Fruit fly (Drosophila melanogaster) whole organism, embryonic: ENCODE data around the gene Tim17b1.

ENCODE experiments used
- B-H2 ChIP-seq: fragments of 200-800 bp; sonication (Bioruptor generic); optimal IDR thresholded peaks from 2 replicates; lab custom pipeline; 2018; ENCODE audit warnings: missing biosample characterization, mild to moderate bottlenecking, missing genetic modification characterization
- CG10147 ChIP-seq: fragments of 200-800 bp; sonication (Bioruptor generic); optimal IDR thresholded peaks from 2 replicates; lab custom pipeline; 2019; ENCODE audit warnings: missing biosample characterization, mild to moderate bottlenecking, missing genetic modification characterization, moderate library complexity
- CG1024 ChIP-seq: fragments of 200-800 bp; sonication (Bioruptor generic); IDR thresholded peaks from 2 replicates; pipeline ENCODE4 v1.3.6; 2022; ENCODE audit warnings: missing biosample characterization, missing genetic modification characterization
- CG10431 ChIP-seq: fragments of 200-800 bp; sonication (Bioruptor generic); optimal IDR thresholded peaks from 3 replicates; lab custom pipeline; 2018; ENCODE audit warnings: missing biosample characterization, mild to moderate bottlenecking, missing genetic modification characterization
- CG12942 ChIP-seq: fragments of 200-800 bp; sonication (Bioruptor generic); optimal IDR thresholded peaks from 3 replicates; lab custom pipeline; 2016; ENCODE audit warnings: missing biosample characterization, missing genetic modification characterization
- CG13123 ChIP-seq: fragments of 200-800 bp; sonication (Bioruptor generic); optimal IDR thresholded peaks from 2 replicates; lab custom pipeline; 2016; ENCODE audit warnings: missing biosample characterization, missing genetic modification characterization
- CG14014 ChIP-seq: fragments of 200-800 bp; sonication (Bioruptor generic); IDR thresholded peaks from 2 replicates; pipeline ENCODE4 v1.3.6; 2022; ENCODE audit warnings: missing biosample characterization, missing genetic modification characterization
- CG15514 ChIP-seq: fragments of 200-800 bp; sonication (Bioruptor generic); optimal IDR thresholded peaks from 3 replicates; lab custom pipeline; 2017; ENCODE audit warnings: missing biosample characterization, missing genetic modification characterization, mild to moderate bottlenecking, moderate library complexity, missing genetic modification reagents
- CG15696 ChIP-seq: fragments of 200-800 bp; sonication (Bioruptor generic); optimal IDR thresholded peaks from 2 replicates; lab custom pipeline; 2019; ENCODE audit warnings: missing biosample characterization, mild to moderate bottlenecking, missing genetic modification characterization, moderate library complexity
- CG17829 ChIP-seq: fragments of 200-800 bp; optimal IDR thresholded peaks from 2 replicates; lab custom pipeline; 2019; ENCODE audit warnings: missing biosample characterization, mild to moderate bottlenecking, missing genetic modification characterization, moderate library complexity
- CG2199 ChIP-seq: fragments of 200-800 bp; sonication (Bioruptor generic); IDR thresholded peaks from 3 replicates; pipeline ENCODE4 v1.3.6; 2022; ENCODE audit warnings: missing biosample characterization, missing genetic modification characterization
- CG34376 ChIP-seq: fragments of 200-800 bp; sonication (Bioruptor generic); optimal IDR thresholded peaks from 2 replicates; lab custom pipeline; 2018; ENCODE audit warnings: missing biosample characterization, mild to moderate bottlenecking, missing genetic modification characterization
- CG4404 ChIP-seq: fragments of 200-800 bp; sonication (Bioruptor generic); IDR thresholded peaks from 2 replicates; pipeline ENCODE4 v1.3.6; 2022; ENCODE audit warnings: missing biosample characterization, missing genetic modification characterization
- CG7786 ChIP-seq: fragments of 200-800 bp; sonication (Bioruptor generic); optimal IDR thresholded peaks from 2 replicates; lab custom pipeline; 2016; ENCODE audit warnings: missing biosample characterization, missing genetic modification characterization
- CG8281 ChIP-seq: fragments of 200-800 bp; sonication (Bioruptor generic); optimal IDR thresholded peaks from 2 replicates; lab custom pipeline; 2018; ENCODE audit warnings: missing biosample characterization, mild to moderate bottlenecking, missing genetic modification characterization, moderate library complexity
- CG9876 ChIP-seq: fragments of 200-800 bp; sonication (Bioruptor generic); optimal IDR thresholded peaks from 2 replicates; lab custom pipeline; 2016; ENCODE audit warnings: missing biosample characterization, missing genetic modification characterization
- D ChIP-seq, 2 experiments: fragments of 200-800 bp in 1 of 2; fragments of >200 bp in 1 of 2; sonication (Bioruptor generic) in 1 of 2; optimal IDR thresholded peaks; 2 replicates in 1 of 2; 3 replicates in 1 of 2; lab custom pipeline; 2017; ENCODE audit warnings: mild to moderate bottlenecking in 1 of 2, missing biosample characterization in 1 of 2, missing genetic modification characterization in 1 of 2, missing genetic modification reagents in 1 of 2
- Doc3 ChIP-seq: fragments of 200-800 bp; sonication (Bioruptor generic); IDR thresholded peaks from 3 replicates; pipeline ENCODE4 v1.3.6; 2022; ENCODE audit warnings: missing biosample characterization, missing genetic modification characterization; ENCODE audit not compliant: partially characterized antibody
- Eip74EF ChIP-seq, 2 experiments: fragments of 200-800 bp in 1 of 2; fragments of >200 bp in 1 of 2; sonication (Bioruptor generic) in 1 of 2; optimal IDR thresholded peaks; 2 replicates each; lab custom pipeline; 2017 to 2019; ENCODE audit warnings: missing biosample characterization in 2 of 2, missing genetic modification characterization in 2 of 2, mild to moderate bottlenecking in 1 of 2, moderate library complexity in 1 of 2
- Fer2 ChIP-seq: fragments of 200-800 bp; sonication (Bioruptor generic); optimal IDR thresholded peaks from 2 replicates; lab custom pipeline; 2018; ENCODE audit warnings: missing biosample characterization, mild to moderate bottlenecking, missing genetic modification characterization, moderate library complexity
- GATAe ChIP-seq: fragments of 200-800 bp; sonication (Bioruptor generic); conservative IDR thresholded peaks from 2 replicates; pipeline ENCODE4 v1.3.6; 2022; ENCODE audit warnings: missing biosample characterization, missing genetic modification characterization
- Hand ChIP-seq: fragments of 200-800 bp; sonication (Bioruptor generic); optimal IDR thresholded peaks from 2 replicates; lab custom pipeline; 2017; ENCODE audit warnings: mild to moderate bottlenecking, missing biosample characterization, missing genetic modification reagents, missing genetic modification characterization
- Hmx ChIP-seq: fragments of 200-800 bp; sonication (Bioruptor generic); optimal IDR thresholded peaks from 2 replicates; lab custom pipeline; 2016; ENCODE audit warnings: missing biosample characterization, missing genetic modification characterization
- Hr3 ChIP-seq: fragments of 200-800 bp; sonication (Bioruptor generic); optimal IDR thresholded peaks from 3 replicates; lab custom pipeline; 2016; ENCODE audit warnings: missing biosample characterization, missing genetic modification characterization
- MBD-R2 ChIP-seq: fragments of 200-800 bp; sonication (Bioruptor generic); IDR thresholded peaks from 2 replicates; pipeline ENCODE4 v1.3.6; 2022; ENCODE audit warnings: missing biosample characterization, missing genetic modification characterization
- ash1 ChIP-seq: fragments of 200-800 bp; sonication (Bioruptor generic); optimal IDR thresholded peaks from 2 replicates; lab custom pipeline; 2018; ENCODE audit warnings: missing biosample characterization, mild to moderate bottlenecking, missing genetic modification characterization
- caup ChIP-seq: fragments of 200-800 bp; sonication (Bioruptor generic); optimal IDR thresholded peaks from 3 replicates; lab custom pipeline; 2017; ENCODE audit warnings: missing biosample characterization, mild to moderate bottlenecking, missing genetic modification characterization, moderate library complexity; ENCODE audit not compliant: severe bottlenecking
- cg ChIP-seq: fragments of 200-800 bp; sonication (Bioruptor generic); optimal IDR thresholded peaks from 3 replicates; lab custom pipeline; 2019; ENCODE audit warnings: missing biosample characterization, mild to moderate bottlenecking, missing genetic modification characterization, moderate library complexity
- ci ChIP-seq: fragments of 200-800 bp; sonication (Bioruptor generic); IDR thresholded peaks from 3 replicates; pipeline ENCODE4 v1.3.6; 2022; ENCODE audit warnings: missing biosample characterization, missing genetic modification characterization
- dm ChIP-seq: fragments of 200-800 bp; sonication (Bioruptor generic); optimal IDR thresholded peaks from 3 replicates; lab custom pipeline; 2016; ENCODE audit warnings: missing biosample characterization, missing genetic modification characterization
- gcm2 ChIP-seq: fragments of 200-800 bp; sonication (Bioruptor generic); optimal IDR thresholded peaks from 2 replicates; lab custom pipeline; 2016; ENCODE audit warnings: missing biosample characterization, missing genetic modification characterization
- gsb-n ChIP-seq: fragments of 200-800 bp; sonication (Bioruptor generic); optimal IDR thresholded peaks from 3 replicates; lab custom pipeline; 2018; ENCODE audit warnings: missing biosample characterization, mild to moderate bottlenecking, missing genetic modification characterization
- hb ChIP-seq: fragments of 200-800 bp; sonication (Bioruptor generic); IDR thresholded peaks from 3 replicates; pipeline ENCODE4 v1.3.6; 2022; ENCODE audit warnings: missing biosample characterization, missing genetic modification characterization; ENCODE audit not compliant: partially characterized antibody
- her ChIP-seq: fragments of 200-800 bp; sonication (Bioruptor generic); optimal IDR thresholded peaks from 2 replicates; lab custom pipeline; 2016; ENCODE audit warnings: missing biosample characterization, missing genetic modification characterization
- hkb ChIP-seq, 2 experiments: fragments of 200-800 bp in 1 of 2; fragments of >200 bp in 1 of 2; sonication (Bioruptor generic) in 1 of 2; IDR thresholded peaks in 1 of 2; optimal IDR thresholded peaks in 1 of 2; 2 replicates each; pipeline versions ENCODE4 v1.3.6 to Lab custom; 2017 to 2022; ENCODE audit warnings: missing biosample characterization in 1 of 2, missing genetic modification characterization in 1 of 2
- ind ChIP-seq: fragments of 200-800 bp; sonication (Bioruptor generic); optimal IDR thresholded peaks from 3 replicates; lab custom pipeline; 2016; ENCODE audit warnings: missing biosample characterization, missing genetic modification characterization
- knrl ChIP-seq: fragments of 200-800 bp; sonication (Bioruptor generic); IDR thresholded peaks from 3 replicates; pipeline ENCODE4 v1.3.6; 2022; ENCODE audit warnings: missing biosample characterization, missing genetic modification characterization; ENCODE audit not compliant: partially characterized antibody
- mirr ChIP-seq: fragments of 200-800 bp; sonication (Bioruptor generic); optimal IDR thresholded peaks from 3 replicates; lab custom pipeline; 2018; ENCODE audit warnings: missing biosample characterization, mild to moderate bottlenecking, missing genetic modification characterization
- row ChIP-seq: fragments of 200-800 bp; sonication (Bioruptor generic); IDR thresholded peaks from 3 replicates; pipeline ENCODE4 v1.3.6; 2022; ENCODE audit warnings: missing biosample characterization, missing genetic modification characterization
- sisA ChIP-seq: fragments of 200-800 bp; sonication (Bioruptor generic); IDR thresholded peaks from 2 replicates; pipeline ENCODE4 v1.3.6; 2022; ENCODE audit warnings: missing biosample characterization, missing genetic modification characterization
- slbo ChIP-seq: fragments of 200-800 bp; sonication (Bioruptor generic); IDR thresholded peaks from 2 replicates; pipeline ENCODE4 v1.3.6; 2022; ENCODE audit warnings: missing biosample characterization, missing genetic modification characterization
- sr ChIP-seq: fragments of 200-800 bp; sonication (Bioruptor generic); IDR thresholded peaks from 3 replicates; pipeline ENCODE4 v1.3.6; 2022; ENCODE audit warnings: missing biosample characterization, missing genetic modification characterization
- tgo ChIP-seq: fragments of 200-800 bp; sonication (Bioruptor generic); IDR thresholded peaks from 3 replicates; pipeline ENCODE4 v1.3.6; 2022; ENCODE audit warnings: missing biosample characterization, missing genetic modification characterization
- tna ChIP-seq: fragments of 200-800 bp; sonication (Bioruptor generic); IDR thresholded peaks from 2 replicates; pipeline ENCODE4 v1.3.6; 2022; ENCODE audit warnings: missing biosample characterization, missing genetic modification characterization; ENCODE audit not compliant: partially characterized antibody
- usp ChIP-seq: fragments of >200 bp; optimal IDR thresholded peaks from 2 replicates; lab custom pipeline; 2017; ENCODE audit warnings: missing biosample characterization, missing genetic modification characterization
- zfh1 ChIP-seq: fragments of 200-800 bp; sonication (Bioruptor generic); IDR thresholded peaks from 3 replicates; pipeline ENCODE4 v1.3.6; 2022; ENCODE audit warnings: missing biosample characterization, missing genetic modification characterization

The Tim17b1 gene

dm6 chr3R:5263311-5264250, 36.4 kb upstream of the Tim17b1 start (continued):
- TF ChIP-seq sisA (GFP tag; lab: Robert Waterston, UW) (peak; percentile 67; the same call in 1 of the 2 replicates), usp (no peak), B-H2 (GFP tag; lab: Kevin White, UChicago) (no peak), dm (GFP tag; lab: Kevin White, UChicago) (no peak), Hmx (GFP tag; lab: Kevin White, UChicago) (no peak), CG13123 (peak; percentile 55), ash1 (GFP tag; lab: Kevin White, UChicago) (no peak), CG14014 (GFP tag; lab: Robert Waterston, UW) (peak; percentile 79), row (peak; percentile 77), hb (no peak), mirr (GFP tag; lab: Kevin White, UChicago) (peak; percentile 69), CG15514 (GFP tag; lab: Kevin White, UChicago) (peak; percentile 66), ci (peak; percentile 61; the same call in 1 of the 3 replicates), slbo (peak; percentile 76), MBD-R2 (GFP tag; lab: Robert Waterston, UW) (peak; percentile 36; the same call in 1 of the 2 replicates), CG4404 (peak; percentile 61), D (optimal IDR thresholded peaks at IDR 0.05; lab: Kevin White, UChicago) (no peak), D (GFP tag; optimal IDR thresholded peaks at IDR 0.05; lab: Kevin White, UChicago) (peak; percentile 86), CG9876 (GFP tag; lab: Kevin White, UChicago) (no peak), cg (GFP tag; lab: Kevin White, UChicago) (peak; percentile 97), CG1024 (GFP tag; lab: Robert Waterston, UW) (no peak), GATAe (no peak; the same call in 1 of the 2 replicates), hkb (optimal IDR thresholded peaks at IDR 0.05; lab: Kevin White, UChicago) (no peak), hkb (GFP tag; IDR thresholded peaks at IDR 0.05; lab: Robert Waterston, UW) (peak; percentile 68), knrl (GFP tag; lab: Robert Waterston, UW) (no peak), gcm2 (GFP tag; lab: Kevin White, UChicago) (peak; percentile 11), CG2199 (GFP tag; lab: Robert Waterston, UW) (peak; percentile 83; the same call in 2 of the 3 replicates), ind (GFP tag; lab: Kevin White, UChicago) (peak; percentile 83), sr (GFP tag; lab: Robert Waterston, UW) (peak; percentile 100), CG7786 (peak; percentile 2), gsb-n (peak; percentile 78), CG15696 (tag; lab: Kevin White, UChicago) (peak; percentile 73), CG34376 (GFP tag; lab: Kevin White, UChicago) (no peak), CG17829 (tag; lab: Kevin White, UChicago) (peak; percentile 93), her (no peak), CG10147 (GFP tag; lab: Kevin White, UChicago) (peak; percentile 77), tna (GFP tag; lab: Robert Waterston, UW) (peak; percentile 24; the same call in 1 of the 2 replicates), CG10431 (GFP tag; lab: Kevin White, UChicago) (peak; percentile 13), tgo (peak; percentile 66), Hand (GFP tag; lab: Kevin White, UChicago) (peak; percentile 73), zfh1 (GFP tag; lab: Robert Waterston, UW) (0 out of 3 replicates have a peak, but pooled peaks have one; percentile 45), CG12942 (GFP tag; lab: Kevin White, UChicago) (peak; percentile 70), CG8281 (peak; percentile 73), Fer2 (peak; percentile 61), Doc3 (GFP tag; lab: Robert Waterston, UW) (peak; percentile 16; the same call in 1 of the 3 replicates), Eip74EF (GFP tag; optimal IDR thresholded peaks at IDR 0.05; lab: Kevin White, UChicago) (peak in 1 of 2 experiments; percentile 96), Hr3 (GFP tag; lab: Kevin White, UChicago) (peak; percentile 89), caup (GFP tag; lab: Kevin White, UChicago) (peak; percentile 87)
